Fruit fly (Drosophila melanogaster) whole organism, embryonic: Measurements from ENCODE around the gene Aps.

Experiments
- Asciz ChIP-seq: fragments of 200-800 bp; sonication (Bioruptor generic); optimal IDR thresholded peaks from 2 replicates; lab custom pipeline; 2017; ENCODE audit warnings: missing biosample characterization, mild to moderate bottlenecking, missing genetic modification characterization, missing genetic modification reagents
- CG10321 ChIP-seq: fragments of 200-800 bp; sonication (Bioruptor generic); IDR thresholded peaks from 2 replicates; pipeline ENCODE4 v1.3.6; 2022; ENCODE audit warnings: missing biosample characterization, missing genetic modification characterization
- CG11247 ChIP-seq: fragments of 200-800 bp; sonication (Bioruptor generic); IDR thresholded peaks from 2 replicates; pipeline ENCODE4 v1.3.6; 2022; ENCODE audit warnings: missing biosample characterization, missing genetic modification characterization
- CG11456 ChIP-seq: fragments of 200-800 bp; sonication (Bioruptor generic); IDR thresholded peaks from 3 replicates; pipeline ENCODE4 v1.3.6; 2022; ENCODE audit warnings: missing biosample characterization, missing genetic modification characterization
- CG12071 ChIP-seq: fragments of 200-800 bp; sonication (Bioruptor generic); optimal IDR thresholded peaks from 3 replicates; lab custom pipeline; 2018; ENCODE audit warnings: missing biosample characterization, mild to moderate bottlenecking, missing genetic modification characterization
- CG13287 ChIP-seq: fragments of 200-800 bp; sonication (Bioruptor generic); IDR thresholded peaks from 2 replicates; pipeline ENCODE4 v1.3.6; 2022; ENCODE audit warnings: missing biosample characterization, missing genetic modification characterization; ENCODE audit not compliant: partially characterized antibody
- CG13775 ChIP-seq: fragments of 200-800 bp; sonication (Bioruptor generic); optimal IDR thresholded peaks from 3 replicates; lab custom pipeline; 2017; ENCODE audit warnings: missing biosample characterization, mild to moderate bottlenecking, missing genetic modification characterization
- CG1832 ChIP-seq: fragments of 200-800 bp; sonication (Bioruptor generic); optimal IDR thresholded peaks from 2 replicates; lab custom pipeline; 2017; ENCODE audit warnings: missing biosample characterization, mild to moderate bottlenecking, missing genetic modification characterization, inconsistent platforms
- CG30403 ChIP-seq: fragments of 200-800 bp; sonication (Bioruptor generic); optimal IDR thresholded peaks from 3 replicates; lab custom pipeline; 2016; ENCODE audit warnings: missing biosample characterization, missing genetic modification characterization
- CG42726 ChIP-seq: fragments of 200-800 bp; sonication (Bioruptor generic); IDR thresholded peaks from 2 replicates; pipeline ENCODE4 v1.3.6; 2022; ENCODE audit warnings: missing biosample characterization, missing genetic modification characterization; ENCODE audit not compliant: partially characterized antibody
- CG4424 ChIP-seq: fragments of 200-800 bp; sonication (Bioruptor generic); optimal IDR thresholded peaks from 3 replicates; lab custom pipeline; 2016; ENCODE audit warnings: missing biosample characterization, missing genetic modification characterization
- CG8281 ChIP-seq: fragments of 200-800 bp; sonication (Bioruptor generic); optimal IDR thresholded peaks from 2 replicates; lab custom pipeline; 2018; ENCODE audit warnings: missing biosample characterization, mild to moderate bottlenecking, missing genetic modification characterization, moderate library complexity
- CG9437 ChIP-seq: fragments of 200-800 bp; sonication (Bioruptor generic); optimal IDR thresholded peaks from 2 replicates; lab custom pipeline; 2018; ENCODE audit warnings: missing biosample characterization, mild to moderate bottlenecking, missing genetic modification characterization
- Dfd ChIP-seq, 2 experiments: fragments of >200 bp; optimal IDR thresholded peaks; 2 replicates each; lab custom pipeline; 2017; ENCODE audit warnings: missing biosample characterization in 2 of 2, missing genetic modification characterization in 2 of 2
- Doc3 ChIP-seq: fragments of 200-800 bp; sonication (Bioruptor generic); IDR thresholded peaks from 3 replicates; pipeline ENCODE4 v1.3.6; 2022; ENCODE audit warnings: missing biosample characterization, missing genetic modification characterization; ENCODE audit not compliant: partially characterized antibody
- E2f1 ChIP-seq: fragments of 200-800 bp; sonication (Bioruptor generic); IDR thresholded peaks from 2 replicates; pipeline ENCODE4 v1.3.6; 2022; ENCODE audit warnings: missing biosample characterization, missing genetic modification characterization
- HHEX ChIP-seq: fragments of 200-800 bp; sonication (Bioruptor generic); optimal IDR thresholded peaks from 3 replicates; lab custom pipeline; 2017; ENCODE audit warnings: missing biosample characterization, mild to moderate bottlenecking, missing genetic modification characterization, missing genetic modification reagents
- HLHmδ ChIP-seq: fragments of 200-800 bp; sonication (Bioruptor generic); optimal IDR thresholded peaks from 2 replicates; lab custom pipeline; 2018; ENCODE audit warnings: missing biosample characterization, mild to moderate bottlenecking, missing genetic modification characterization, moderate library complexity
- HmgD ChIP-seq: fragments of 200-800 bp; sonication (Bioruptor generic); optimal IDR thresholded peaks from 3 replicates; lab custom pipeline; 2016; ENCODE audit warnings: missing biosample characterization, missing genetic modification characterization
- Hr3 ChIP-seq: fragments of 200-800 bp; sonication (Bioruptor generic); optimal IDR thresholded peaks from 3 replicates; lab custom pipeline; 2016; ENCODE audit warnings: missing biosample characterization, missing genetic modification characterization
- MBD-R2 ChIP-seq: fragments of 200-800 bp; sonication (Bioruptor generic); IDR thresholded peaks from 2 replicates; pipeline ENCODE4 v1.3.6; 2022; ENCODE audit warnings: missing biosample characterization, missing genetic modification characterization
- Med ChIP-seq: fragments of 200-800 bp; sonication (Bioruptor generic); peaks from one replicate; lab custom pipeline; 2016; ENCODE audit warnings: missing biosample characterization, missing genetic modification characterization, mild to moderate bottlenecking, inconsistent platforms, moderate library complexity
- Myb ChIP-seq: fragments of 200-800 bp; sonication (Bioruptor generic); optimal IDR thresholded peaks from 2 replicates; lab custom pipeline; 2016; ENCODE audit warnings: missing biosample characterization, missing genetic modification characterization
- Poxn ChIP-seq: fragments of 200-800 bp; sonication (Bioruptor generic); IDR thresholded peaks from 2 replicates; pipeline ENCODE4 v1.3.6; 2022; ENCODE audit warnings: missing biosample characterization, missing genetic modification characterization
- ara ChIP-seq: fragments of 200-800 bp; sonication (Bioruptor generic); IDR thresholded peaks from 2 replicates; pipeline ENCODE4 v1.3.6; 2022; ENCODE audit warnings: missing biosample characterization, missing genetic modification characterization
- cg ChIP-seq: fragments of 200-800 bp; sonication (Bioruptor generic); optimal IDR thresholded peaks from 3 replicates; lab custom pipeline; 2019; ENCODE audit warnings: missing biosample characterization, mild to moderate bottlenecking, missing genetic modification characterization, moderate library complexity
- da ChIP-seq: fragments of 200-800 bp; sonication (Bioruptor generic); optimal IDR thresholded peaks from 2 replicates; lab custom pipeline; 2016; ENCODE audit warnings: missing biosample characterization, missing genetic modification characterization
- dati ChIP-seq: fragments of 200-800 bp; sonication (Bioruptor generic); IDR thresholded peaks from 2 replicates; pipeline ENCODE4 v1.3.6; 2022; ENCODE audit warnings: missing biosample characterization, missing genetic modification characterization
- eve ChIP-seq, 2 experiments: fragments of >200 bp; optimal IDR thresholded peaks; 2 replicates each; lab custom pipeline; 2017; ENCODE audit warnings: missing biosample characterization in 2 of 2, missing genetic modification characterization in 2 of 2
- exex ChIP-seq: fragments of 200-800 bp; sonication (Bioruptor generic); optimal IDR thresholded peaks from 4 replicates; lab custom pipeline; 2018; ENCODE audit warnings: missing biosample characterization, mild to moderate bottlenecking, missing genetic modification characterization, moderate library complexity
- fd3F ChIP-seq: fragments of 200-800 bp; sonication (Bioruptor generic); optimal IDR thresholded peaks from 2 replicates; lab custom pipeline; 2018; ENCODE audit warnings: missing biosample characterization, mild to moderate bottlenecking, missing genetic modification characterization, moderate library complexity
- fu2 ChIP-seq: fragments of 200-800 bp; sonication (Bioruptor generic); optimal IDR thresholded peaks from 2 replicates; lab custom pipeline; 2016; ENCODE audit warnings: missing biosample characterization, missing genetic modification characterization
- grn ChIP-seq: fragments of 200-800 bp; sonication (Bioruptor generic); optimal IDR thresholded peaks from 3 replicates; lab custom pipeline; 2017; ENCODE audit warnings: missing biosample characterization, missing genetic modification characterization
- gro ChIP-seq: fragments of 200-800 bp; sonication (Bioruptor generic); optimal IDR thresholded peaks from 2 replicates; lab custom pipeline; 2016; ENCODE audit warnings: missing biosample characterization, missing genetic modification characterization
- kni ChIP-seq: fragments of 200-800 bp; sonication (Bioruptor generic); optimal IDR thresholded peaks from 3 replicates; lab custom pipeline; 2017; ENCODE audit warnings: mild to moderate bottlenecking, missing biosample characterization, missing genetic modification reagents, missing genetic modification characterization
- psq ChIP-seq: fragments of 200-800 bp; sonication (Bioruptor generic); optimal IDR thresholded peaks from 2 replicates; lab custom pipeline; 2017; ENCODE audit warnings: missing biosample characterization, missing genetic modification characterization
- sisA ChIP-seq: fragments of 200-800 bp; sonication (Bioruptor generic); IDR thresholded peaks from 2 replicates; pipeline ENCODE4 v1.3.6; 2022; ENCODE audit warnings: missing biosample characterization, missing genetic modification characterization
- sug ChIP-seq: fragments of 200-800 bp; optimal IDR thresholded peaks from 2 replicates; lab custom pipeline; 2019; ENCODE audit warnings: missing biosample characterization, mild to moderate bottlenecking, missing genetic modification characterization, moderate library complexity
- tgo ChIP-seq: fragments of 200-800 bp; sonication (Bioruptor generic); IDR thresholded peaks from 3 replicates; pipeline ENCODE4 v1.3.6; 2022; ENCODE audit warnings: missing biosample characterization, missing genetic modification characterization
- twi ChIP-seq: fragments of 200-800 bp; optimal IDR thresholded peaks from 2 replicates; lab custom pipeline; 2019; ENCODE audit warnings: missing biosample characterization, mild to moderate bottlenecking, missing genetic modification characterization, moderate library complexity
- vnd ChIP-seq: fragments of 200-800 bp; sonication (Bioruptor generic); IDR thresholded peaks from 3 replicates; pipeline ENCODE4 v1.3.6; 2022; ENCODE audit warnings: missing biosample characterization, missing genetic modification characterization; ENCODE audit not compliant: partially characterized antibody

The Aps gene

dm6 chr3L:10898256-10898735 lies 627 bp downstream of the Aps start (continued):
- TF ChIP-seq fu2 (GFP tag; lab: Kevin White, UChicago), result no peak
- TF ChIP-seq CG10321, result no peak
- peak; percentile 4 for TF ChIP-seq Asciz (GFP tag; lab: Kevin White, UChicago)
- TF ChIP-seq Doc3, result no peak
- no peak for TF ChIP-seq CG13287 (GFP tag; lab: Robert Waterston, UW)
- no peak for TF ChIP-seq fd3F
- TF ChIP-seq tgo (GFP tag; lab: Robert Waterston, UW), result no peak
- no peak for TF ChIP-seq CG12071
- no peak for TF ChIP-seq Hr3 (GFP tag; lab: Kevin White, UChicago)
- no peak for TF ChIP-seq MBD-R2
- TF ChIP-seq da, result peak; percentile 18
- TF ChIP-seq CG9437, result no peak
- TF ChIP-seq Myb, result no peak
- no peak for TF ChIP-seq HHEX (GFP tag; lab: Kevin White, UChicago)
- no peak for TF ChIP-seq kni (GFP tag; lab: Kevin White, UChicago)
- TF ChIP-seq CG13775 (GFP tag; lab: Kevin White, UChicago), result no peak
- peak in 1 of 2 experiments; percentile 85 for TF ChIP-seq eve (GFP tag; optimal IDR thresholded peaks at IDR 0.05; lab: Kevin White, UChicago)
- TF ChIP-seq dati (GFP tag; lab: Robert Waterston, UW), result no peak
- TF ChIP-seq exex, result peak; percentile 27
- no peak for TF ChIP-seq E2f1 (GFP tag; lab: Robert Waterston, UW)
- TF ChIP-seq HmgD, result no peak
- TF ChIP-seq sisA (GFP tag; lab: Robert Waterston, UW), result no peak
- TF ChIP-seq cg (GFP tag; lab: Kevin White, UChicago), result peak; percentile 93
- TF ChIP-seq CG42726, result no peak
- TF ChIP-seq CG11247 (GFP tag; lab: Robert Waterston, UW), result no peak
- no peak for TF ChIP-seq psq (GFP tag; lab: Kevin White, UChicago)
- TF ChIP-seq CG30403 (GFP tag; lab: Kevin White, UChicago), result no peak
- TF ChIP-seq ara (GFP tag; lab: Robert Waterston, UW), result 0 out of 2 replicates have a peak, but pooled peaks have one; percentile 7
- TF ChIP-seq Poxn (GFP tag; lab: Robert Waterston, UW), result no peak
- peak; percentile 23 for TF ChIP-seq sug (tag; lab: Kevin White, UChicago)
- no peak for TF ChIP-seq gro (GFP tag; lab: Kevin White, UChicago)
- TF ChIP-seq twi (tag; lab: Kevin White, UChicago), result no peak
- peak; percentile 54 for TF ChIP-seq Med (GFP tag; lab: Kevin White, UChicago)
- no peak for TF ChIP-seq Dfd (GFP tag; optimal IDR thresholded peaks at IDR 0.05; lab: Kevin White, UChicago)
- no peak for TF ChIP-seq CG4424 (GFP tag; lab: Kevin White, UChicago)
- TF ChIP-seq grn, result no peak
- no peak for TF ChIP-seq HLHmδ (GFP tag; lab: Kevin White, UChicago)
- TF ChIP-seq CG8281 (tag; lab: Kevin White, UChicago), result no peak
- no peak for TF ChIP-seq CG1832 (GFP tag; lab: Kevin White, UChicago)
- TF ChIP-seq CG11456 (GFP tag; lab: Robert Waterston, UW), result 0 out of 3 replicates have a peak, but pooled peaks have one; percentile 9
- no peak for TF ChIP-seq vnd (GFP tag; lab: Robert Waterston, UW)
